Worm (Caenorhabditis elegans) whole organism, L4 larva: ENCODE data around the gene egl-4.

Experiments used
- F49E8.2 ChIP-seq: sonication (generic microtip); optimal IDR thresholded peaks from 2 replicates; lab custom pipeline; 2016; ENCODE audit warnings: missing compliant biosample characterization, mild to moderate bottlenecking, missing genetic modification characterization, borderline replicate concordance
- ama-1 ChIP-seq: fragments of 150-350 bp; optimal IDR thresholded peaks from 2 replicates; lab custom pipeline; 2014; ENCODE audit warnings: inconsistent platforms, mixed read lengths
- dve-1 ChIP-seq: sonication (generic microtip); optimal IDR thresholded peaks from 2 replicates; lab custom pipeline; 2017; ENCODE audit warnings: antibody characterized with exemption, mild to moderate bottlenecking, missing genetic modification characterization, missing compliant biosample characterization; ENCODE audit not compliant: insufficient read depth
- egl-27 ChIP-seq: sonication (generic microtip); optimal IDR thresholded peaks from 3 replicates; lab custom pipeline; 2017; ENCODE audit warnings: missing biosample characterization, missing genetic modification reagents, missing genetic modification characterization
- nhr-76 ChIP-seq: fragments of 150-350 bp; optimal IDR thresholded peaks from 2 replicates; lab custom pipeline; 2014; ENCODE audit warnings: missing biosample characterization, missing genetic modification characterization
- pha-4 ChIP-seq, 2 experiments: fragments of 150-350 bp in 1 of 2; fragments of 200-800 bp in 1 of 2; sonication (Bioruptor generic) in 1 of 2; IDR thresholded peaks in 1 of 2; optimal IDR thresholded peaks in 1 of 2; 2 replicates each; pipeline versions ENCODE4 v1.3.6 to Lab custom; 2014 to 2022; ENCODE audit warnings: missing genetic modification characterization in 2 of 2, missing genetic modification reagents in 2 of 2, missing biosample characterization in 1 of 2, missing compliant biosample characterization in 1 of 2
- skn-1 ChIP-seq: fragments of 150-350 bp; optimal IDR thresholded peaks from 2 replicates; lab custom pipeline; 2014; ENCODE audit warnings: missing biosample characterization, missing genetic modification characterization
- snpc-4 ChIP-seq: fragments of 150-350 bp; optimal IDR thresholded peaks from 2 replicates; lab custom pipeline; 2014; ENCODE audit warnings: missing biosample characterization, missing genetic modification characterization
- unc-62 ChIP-seq, 3 experiments: fragments of 150-350 bp in 1 of 3; sonication (generic microtip); optimal IDR thresholded peaks in 2 of 3; peaks in 1 of 3; 1 replicate in 1 of 3; 2 replicates in 2 of 3; lab custom pipeline; 2014 to 2017; ENCODE audit warnings: missing biosample characterization in 3 of 3, missing genetic modification characterization in 3 of 3, missing genetic modification reagents in 3 of 3, missing genotype in 1 of 3
- zag-1 ChIP-seq: fragments of 150-350 bp; optimal IDR thresholded peaks from 2 replicates; lab custom pipeline; 2014; ENCODE audit warnings: missing biosample characterization, missing genetic modification characterization
- zip-11 ChIP-seq: fragments of 200-800 bp; sonication (Bioruptor generic); IDR thresholded peaks from 2 replicates; pipeline ENCODE4 v1.3.6; 2022; ENCODE audit warnings: missing genetic modification characterization, missing compliant biosample characterization

ce11 chrIV:1896145-1896544 lies 48.3 kb downstream of the egl-4 start:
- no peak for TF ChIP-seq F49E8.2
- TF ChIP-seq egl-27 (tag; lab: Kevin White, UChicago): no peak
- no peak for TF ChIP-seq pha-4 (GFP tag; IDR thresholded peaks at IDR 0.05; lab: Robert Waterston, UW)
- no peak for TF ChIP-seq pha-4 (tag; optimal IDR thresholded peaks at IDR 0.05; lab: Kevin White, UChicago)
- TF ChIP-seq ama-1 (lab: Kevin White, UChicago): no peak
- no peak for TF ChIP-seq dve-1 (tag; lab: Kevin White, UChicago)
- TF ChIP-seq unc-62 (GFP tag; optimal IDR thresholded peaks at IDR 0.05 in 1 of 2; lab: Kevin White, UChicago): no peak
- no peak for TF ChIP-seq unc-62 (tag; optimal IDR thresholded peaks at IDR 0.05; lab: Kevin White, UChicago)
- TF ChIP-seq zip-11 (GFP tag; lab: Robert Waterston, UW): no peak
- TF ChIP-seq skn-1 (tag; lab: Kevin White, UChicago): no peak
- TF ChIP-seq nhr-76 (tag; lab: Kevin White, UChicago): no peak
- no peak for TF ChIP-seq snpc-4 (tag; lab: Kevin White, UChicago)
- no peak for TF ChIP-seq zag-1 (tag; lab: Kevin White, UChicago)
